Worm (Caenorhabditis elegans): Measurements from ENCODE around the gene oig-4.

- no peak for TF ChIP-seq aly-2 (tag; optimal IDR thresholded peaks at IDR 0.05)
- TF ChIP-seq zag-1 (tag; optimal IDR thresholded peaks at IDR 0.05) = no peak
- no peak for TF ChIP-seq nhr-237 (tag; optimal IDR thresholded peaks at IDR 0.05)
These were observed 27.0 kb downstream of the oig-4 start for ce11 chrII:7640161-7640841.
